Worm (Caenorhabditis elegans) whole organism, L1 larva: ENCODE measurements around the gene ZK682.7.

Experiments
- C34B4.2 ChIP-seq: sonication (generic microtip); optimal IDR thresholded peaks from 2 replicates; lab custom pipeline; 2017; ENCODE audit warnings: mild to moderate bottlenecking, missing genetic modification characterization, missing compliant biosample characterization
- F16B12.6 ChIP-seq: fragments of 150-350 bp; optimal IDR thresholded peaks from 2 replicates; lab custom pipeline; 2014; ENCODE audit warnings: missing biosample characterization, missing genetic modification characterization
- alr-1 ChIP-seq: fragments of 200-800 bp; sonication (Bioruptor generic); optimal IDR thresholded peaks from 2 replicates; lab custom pipeline; 2018; ENCODE audit warnings: borderline replicate concordance, mild to moderate bottlenecking, missing genetic modification characterization, missing compliant biosample characterization
- blmp-1 ChIP-seq: fragments of 150-350 bp; optimal IDR thresholded peaks from 2 replicates; lab custom pipeline; 2014; ENCODE audit warnings: missing biosample characterization, missing genetic modification characterization
- ceh-63 ChIP-seq: fragments of 200-800 bp; sonication (Bioruptor generic); optimal IDR thresholded peaks from 2 replicates; lab custom pipeline; 2018; ENCODE audit warnings: mild to moderate bottlenecking, missing genetic modification characterization, missing compliant biosample characterization
- ceh-8 ChIP-seq: fragments of 200-800 bp; sonication (Bioruptor generic); optimal IDR thresholded peaks from 2 replicates; lab custom pipeline; 2018; ENCODE audit warnings: mild to moderate bottlenecking, missing genetic modification characterization, moderate library complexity, missing compliant biosample characterization
- ceh-90 ChIP-seq: sonication (generic microtip); optimal IDR thresholded peaks from 2 replicates; lab custom pipeline; 2016; ENCODE audit warnings: missing genetic modification characterization, missing compliant biosample characterization
- dpl-1 ChIP-seq, 3 experiments: fragments of 150-350 bp in 2 of 3; sonication (generic microtip) in 1 of 3; optimal IDR thresholded peaks; 2 replicates each; lab custom pipeline; 2014 to 2017; ENCODE audit warnings: missing biosample characterization in 3 of 3, missing genetic modification characterization in 3 of 3, missing genetic modification reagents in 3 of 3
- dsc-1 ChIP-seq: sonication (generic microtip); optimal IDR thresholded peaks from 2 replicates; lab custom pipeline; 2016; ENCODE audit warnings: mild to moderate bottlenecking, missing genetic modification characterization, missing compliant biosample characterization
- efl-1 ChIP-seq, 4 experiments: fragments of 150-350 bp; optimal IDR thresholded peaks in 3 of 4; peaks in 1 of 4; 1 replicate in 1 of 4; 2 replicates in 3 of 4; lab custom pipeline; 2014; ENCODE audit warnings: missing biosample characterization in 2 of 4, missing genetic modification characterization in 2 of 4, missing genetic modification reagents in 2 of 4
- egl-13 ChIP-seq: sonication (generic microtip); optimal IDR thresholded peaks from 2 replicates; lab custom pipeline; 2016; ENCODE audit warnings: missing genotype, missing genetic modification reagents, missing genetic modification characterization, missing compliant biosample characterization
- elt-3 ChIP-seq, 6 experiments: fragments of 150-350 bp in 1 of 6; sonication (generic microtip); optimal IDR thresholded peaks; 2 replicates each; lab custom pipeline; 2017 to 2018; ENCODE audit warnings: missing biosample characterization in 6 of 6, missing genetic modification characterization in 6 of 6, inconsistent platforms in 1 of 6
- fkh-10 ChIP-seq: sonication (generic microtip); optimal IDR thresholded peaks from 2 replicates; lab custom pipeline; 2017; ENCODE audit warnings: missing biosample characterization, missing genetic modification reagents, missing genetic modification characterization
- fkh-4 ChIP-seq: sonication (generic microtip); optimal IDR thresholded peaks from 2 replicates; lab custom pipeline; 2016; ENCODE audit warnings: missing compliant biosample characterization, missing genetic modification characterization, borderline replicate concordance
- grh-1 ChIP-seq: fragments of 200-800 bp; sonication (Bioruptor generic); IDR thresholded peaks from 2 replicates; pipeline ENCODE4 v1.3.6; 2022; ENCODE audit warnings: missing genetic modification reagents, missing genetic modification characterization, missing compliant biosample characterization
- hpl-2 ChIP-seq: fragments of 150-350 bp; optimal IDR thresholded peaks from 2 replicates; lab custom pipeline; 2014; ENCODE audit warnings: missing biosample characterization, missing genetic modification reagents, missing genetic modification characterization
- irx-1 ChIP-seq: sonication (generic microtip); optimal IDR thresholded peaks from 2 replicates; lab custom pipeline; 2016; ENCODE audit warnings: missing genetic modification characterization, missing compliant biosample characterization
- isw-1 ChIP-seq: fragments of 200-800 bp; sonication (Bioruptor generic); IDR thresholded peaks from 2 replicates; pipeline ENCODE4 v1.3.6; 2022; ENCODE audit warnings: missing genetic modification characterization, missing compliant biosample characterization
- lin-14 ChIP-seq: fragments of 200-800 bp; sonication (Bioruptor generic); optimal IDR thresholded peaks from 2 replicates; lab custom pipeline; 2018; ENCODE audit warnings: mild to moderate bottlenecking, missing genetic modification characterization, moderate library complexity, missing compliant biosample characterization
- lsy-2 ChIP-seq, 2 experiments: fragments of 150-350 bp; optimal IDR thresholded peaks; 2 replicates each; lab custom pipeline; 2014; ENCODE audit warnings: missing biosample characterization in 2 of 2, missing genetic modification characterization in 2 of 2
- mdl-1 ChIP-seq, 2 experiments: fragments of 150-350 bp; optimal IDR thresholded peaks; 2 replicates each; lab custom pipeline; 2014 to 2017; ENCODE audit warnings: missing biosample characterization in 2 of 2, missing genetic modification characterization in 2 of 2, inconsistent platforms in 1 of 2
- nhr-11 ChIP-seq: fragments of 150-350 bp; optimal IDR thresholded peaks from 2 replicates; lab custom pipeline; 2014; ENCODE audit warnings: missing biosample characterization, missing genetic modification characterization
- nhr-19 ChIP-seq: fragments of 200-800 bp; sonication (Bioruptor generic); conservative IDR thresholded peaks from 2 replicates; pipeline ENCODE4 v1.3.6; 2022; ENCODE audit warnings: missing genetic modification characterization, missing compliant biosample characterization
- nhr-47 ChIP-seq: sonication (generic microtip); optimal IDR thresholded peaks from 2 replicates; lab custom pipeline; 2016; ENCODE audit warnings: mild to moderate bottlenecking, missing genetic modification characterization, moderate library complexity, missing compliant biosample characterization
- nhr-71 ChIP-seq: sonication (generic microtip); optimal IDR thresholded peaks from 2 replicates; lab custom pipeline; 2016; ENCODE audit warnings: mild to moderate bottlenecking, missing genetic modification characterization, moderate library complexity, missing compliant biosample characterization
- nhr-76 ChIP-seq: sonication (generic microtip); optimal IDR thresholded peaks from 2 replicates; lab custom pipeline; 2017; ENCODE audit warnings: missing biosample characterization, missing genetic modification characterization
- skn-1 ChIP-seq: fragments of 150-350 bp; optimal IDR thresholded peaks from 2 replicates; lab custom pipeline; 2014; ENCODE audit warnings: missing biosample characterization, missing genetic modification characterization
- snu-23 ChIP-seq: sonication (generic microtip); optimal IDR thresholded peaks from 2 replicates; lab custom pipeline; 2016; ENCODE audit warnings: missing genetic modification characterization, missing compliant biosample characterization
- sptf-1 ChIP-seq: fragments of 150-350 bp; optimal IDR thresholded peaks from 2 replicates; lab custom pipeline; 2014; ENCODE audit warnings: missing biosample characterization, missing genetic modification characterization
- swsn-7 ChIP-seq: sonication (generic microtip); optimal IDR thresholded peaks from 2 replicates; lab custom pipeline; 2016; ENCODE audit warnings: missing genetic modification characterization, missing compliant biosample characterization
- tbx-2 ChIP-seq: sonication (generic microtip); optimal IDR thresholded peaks from 2 replicates; lab custom pipeline; 2016; ENCODE audit warnings: missing genetic modification characterization, missing compliant biosample characterization
- unc-130 ChIP-seq: fragments of 150-350 bp; optimal IDR thresholded peaks from 2 replicates; lab custom pipeline; 2017; ENCODE audit warnings: missing biosample characterization, missing genetic modification characterization, inconsistent platforms
- unc-62 ChIP-seq: fragments of 150-350 bp; optimal IDR thresholded peaks from 2 replicates; lab custom pipeline; 2014; ENCODE audit warnings: missing biosample characterization, missing genetic modification reagents, missing genetic modification characterization
- unc-98 ChIP-seq: fragments of 200-800 bp; sonication (Bioruptor generic); IDR thresholded peaks from 2 replicates; pipeline ENCODE4 v1.3.6; 2022; ENCODE audit warnings: missing genetic modification characterization, missing compliant biosample characterization
- zip-4 ChIP-seq: fragments of 200-800 bp; sonication (Bioruptor generic); optimal IDR thresholded peaks from 2 replicates; lab custom pipeline; 2018; ENCODE audit warnings: mild to moderate bottlenecking, missing genetic modification characterization, moderate library complexity, missing compliant biosample characterization
- ztf-11 ChIP-seq, 2 experiments: sonication (generic microtip); optimal IDR thresholded peaks; 2 replicates each; lab custom pipeline; 2016 to 2017; ENCODE audit warnings: missing genetic modification characterization in 2 of 2, missing biosample characterization in 1 of 2, missing compliant biosample characterization in 1 of 2
- ztf-4 ChIP-seq: fragments of 150-350 bp; optimal IDR thresholded peaks from 2 replicates; lab custom pipeline; 2014; ENCODE audit warnings: missing biosample characterization, missing genetic modification characterization

The ZK682.7 gene

ce11 chrV:9318046-9318445, 26.1 kb upstream of the ZK682.7 start, which contains the start of gene kvs-3 (continued):
- TF ChIP-seq mdl-1 (tag; optimal IDR thresholded peaks at IDR 0.05; lab: Kevin White, UChicago) (peak in 1 of 2 experiments; percentile 51), tbx-2 (tag; lab: Kevin White, UChicago) (peak; percentile 30), nhr-71 (tag; lab: Kevin White, UChicago) (peak; percentile 59), lsy-2 (tag; optimal IDR thresholded peaks at IDR 0.05; lab: Kevin White, UChicago) (peak; percentile 6 to 48), F16B12.6 (tag; lab: Kevin White, UChicago) (no peak), unc-98 (GFP tag; lab: Robert Waterston, UW) (no peak), fkh-4 (tag; lab: Kevin White, UChicago) (no peak), snu-23 (GFP tag; lab: Kevin White, UChicago) (peak; percentile 54), ztf-11 (tag; optimal IDR thresholded peaks at IDR 0.05; lab: Kevin White, UChicago) (peak in 1 of 2 experiments; percentile 29), ztf-4 (tag; lab: Kevin White, UChicago) (peak; percentile 6), ceh-8 (peak; percentile 24), nhr-19 (GFP tag; lab: Robert Waterston, UW) (peak; percentile 58), dpl-1 (GFP tag; optimal IDR thresholded peaks at IDR 0.05; lab: Kevin White, UChicago) (peak in 2 of 3 experiments; percentile 27 to 30), ceh-90 (tag; lab: Kevin White, UChicago) (no peak), irx-1 (tag; lab: Kevin White, UChicago) (peak; percentile 27), blmp-1 (tag; lab: Kevin White, UChicago) (peak; percentile 6), dsc-1 (tag; lab: Kevin White, UChicago) (peak; percentile 36), alr-1 (tag; lab: Kevin White, UChicago) (no peak), nhr-76 (peak; percentile 1), unc-130 (tag; lab: Kevin White, UChicago) (peak; percentile 9), efl-1 (optimal IDR thresholded peaks at IDR 0.05; lab: Kevin White, UChicago) (peak; percentile 15 to 22), efl-1 (GFP tag; optimal IDR thresholded peaks at IDR 0.05 in 1 of 2; lab: Kevin White, UChicago) (peak in 1 of 2 experiments; percentile 93), grh-1 (GFP tag; lab: Robert Waterston, UW) (no peak), swsn-7 (tag; lab: Kevin White, UChicago) (peak; percentile 30), skn-1 (tag; lab: Kevin White, UChicago) (peak; percentile 39), hpl-2 (GFP tag; lab: Kevin White, UChicago) (no peak)
- TF ChIP-seq, all 84 proteins: peak for 32

- TF ChIP-seq ztf-11 (tag; optimal IDR thresholded peaks at IDR 0.05; lab: Kevin White, UChicago) (no peak), skn-1 (tag; lab: Kevin White, UChicago) (no peak), egl-13 (tag; lab: Kevin White, UChicago) (no peak), fkh-10 (peak; percentile 80), elt-3 (tag; optimal IDR thresholded peaks at IDR 0.05; lab: Kevin White, UChicago) (no peak), isw-1 (GFP tag; lab: Robert Waterston, UW) (no peak), lin-14 (peak; percentile 29), ceh-90 (tag; lab: Kevin White, UChicago) (no peak)
- TF ChIP-seq, all 84 proteins: peak for 2
Observed at ce11 chrV:9316970-9317369, 25.0 kb upstream of the ZK682.7 start.

- no peak for TF ChIP-seq swsn-7 (tag; lab: Kevin White, UChicago)
- no peak for TF ChIP-seq C34B4.2 (tag; lab: Kevin White, UChicago)
- no peak for TF ChIP-seq skn-1 (tag; lab: Kevin White, UChicago)
- TF ChIP-seq nhr-47 (tag; lab: Kevin White, UChicago), result no peak
- TF ChIP-seq unc-62, result no peak
- no peak for TF ChIP-seq tbx-2 (tag; lab: Kevin White, UChicago)
- TF ChIP-seq nhr-11 (tag; lab: Kevin White, UChicago), result no peak
- no peak for TF ChIP-seq isw-1 (GFP tag; lab: Robert Waterston, UW)
- no peak for TF ChIP-seq ceh-63 (GFP tag; lab: Kevin White, UChicago)
- no peak for TF ChIP-seq nhr-76
- TF ChIP-seq zip-4 (GFP tag; lab: Kevin White, UChicago), result no peak
- no peak for TF ChIP-seq sptf-1 (tag; lab: Kevin White, UChicago)
Observed at ce11 chrV:9314408-9314807, 22.4 kb upstream of the ZK682.7 start.
